Fruit fly (Drosophila melanogaster): ENCODE measurements around the gene CG13280.

DNA sequence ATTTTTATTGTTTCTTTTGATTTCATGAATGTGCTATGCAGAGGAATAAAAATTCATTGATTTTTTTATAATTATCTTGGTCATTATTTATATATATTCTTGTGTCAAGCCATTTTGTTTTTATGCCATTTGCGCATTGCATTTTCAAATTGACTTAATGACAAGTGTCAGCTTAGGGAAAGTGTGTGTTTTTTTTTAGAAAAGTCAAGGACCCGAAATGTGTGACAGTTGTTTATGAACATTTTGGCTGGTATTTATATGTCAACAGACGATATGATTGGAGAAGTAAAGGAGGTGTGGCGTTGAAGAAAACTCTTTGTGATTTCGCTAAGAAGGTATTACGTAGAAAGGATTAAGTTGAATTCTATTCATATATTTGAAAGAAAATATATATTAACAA, 16.8 kb upstream of the CG13280 start, which contains the start of the genes SclA and SclB:
- TF ChIP-seq CG8089 (GFP tag; optimal IDR thresholded peaks at IDR 0.05) (no peak), CG6791 (GFP tag; IDR thresholded peaks at IDR 0.05; ENCODE audit: partially characterized antibody) (no peak), pan (optimal IDR thresholded peaks at IDR 0.05) (no peak), pan (GFP tag; optimal IDR thresholded peaks at IDR 0.05 in 1 of 2, IDR thresholded peaks at IDR 0.05 in 1 of 2) (no peak), Oaz (GFP tag; IDR thresholded peaks at IDR 0.05) (no peak), NK7.1 (GFP tag; optimal IDR thresholded peaks at IDR 0.05) (no peak), Blimp-1 (GFP tag; optimal IDR thresholded peaks at IDR 0.05) (no peak), cad (GFP tag; optimal IDR thresholded peaks at IDR 0.05) (no peak), Kr (GFP tag; optimal IDR thresholded peaks at IDR 0.05) (no peak), CG2116 (GFP tag; optimal IDR thresholded peaks at IDR 0.05) (no peak), CG6272 (GFP tag; IDR thresholded peaks at IDR 0.05) (no peak)

Measured in whole organism, embryonic.